Worm (Caenorhabditis elegans) whole organism, L1 larva: Measurements from ENCODE around the gene lips-6.

Experiments used
- C04F5.9 ChIP-seq: sonication (generic microtip); optimal IDR thresholded peaks from 2 replicates; lab custom pipeline; 2016; ENCODE audit warnings: missing genetic modification characterization, missing compliant biosample characterization
- F16B12.6 ChIP-seq: fragments of 150-350 bp; optimal IDR thresholded peaks from 2 replicates; lab custom pipeline; 2014; ENCODE audit warnings: missing biosample characterization, missing genetic modification characterization
- Y116A8C.19 ChIP-seq: sonication (generic microtip); optimal IDR thresholded peaks from 2 replicates; lab custom pipeline; 2016; ENCODE audit warnings: missing compliant biosample characterization, missing genetic modification characterization, borderline replicate concordance
- aha-1 ChIP-seq: fragments of 150-350 bp; optimal IDR thresholded peaks from 2 replicates; lab custom pipeline; 2014; ENCODE audit warnings: missing biosample characterization, missing genetic modification characterization
- alr-1 ChIP-seq: fragments of 200-800 bp; sonication (Bioruptor generic); optimal IDR thresholded peaks from 2 replicates; lab custom pipeline; 2018; ENCODE audit warnings: borderline replicate concordance, mild to moderate bottlenecking, missing genetic modification characterization, missing compliant biosample characterization
- aly-2 ChIP-seq: fragments of 150-350 bp; optimal IDR thresholded peaks from 2 replicates; lab custom pipeline; 2014; ENCODE audit warnings: missing biosample characterization, missing genetic modification characterization
- ama-1 ChIP-seq: fragments of 150-350 bp; optimal IDR thresholded peaks from 2 replicates; lab custom pipeline; 2014
- blmp-1 ChIP-seq: fragments of 150-350 bp; optimal IDR thresholded peaks from 2 replicates; lab custom pipeline; 2014; ENCODE audit warnings: missing biosample characterization, missing genetic modification characterization
- ceh-90 ChIP-seq: sonication (generic microtip); optimal IDR thresholded peaks from 2 replicates; lab custom pipeline; 2016; ENCODE audit warnings: missing genetic modification characterization, missing compliant biosample characterization
- ces-1 ChIP-seq: fragments of 150-350 bp; optimal IDR thresholded peaks from 2 replicates; lab custom pipeline; 2014; ENCODE audit warnings: missing biosample characterization, missing genetic modification reagents, missing genetic modification characterization
- dpl-1 ChIP-seq, 3 experiments: fragments of 150-350 bp in 2 of 3; sonication (generic microtip) in 1 of 3; optimal IDR thresholded peaks; 2 replicates each; lab custom pipeline; 2014 to 2017; ENCODE audit warnings: missing biosample characterization in 3 of 3, missing genetic modification characterization in 3 of 3, missing genetic modification reagents in 3 of 3
- dsc-1 ChIP-seq: sonication (generic microtip); optimal IDR thresholded peaks from 2 replicates; lab custom pipeline; 2016; ENCODE audit warnings: mild to moderate bottlenecking, missing genetic modification characterization, missing compliant biosample characterization
- efl-1 ChIP-seq, 4 experiments: fragments of 150-350 bp; optimal IDR thresholded peaks in 3 of 4; peaks in 1 of 4; 1 replicate in 1 of 4; 2 replicates in 3 of 4; lab custom pipeline; 2014; ENCODE audit warnings: missing biosample characterization in 2 of 4, missing genetic modification characterization in 2 of 4, missing genetic modification reagents in 2 of 4
- egl-13 ChIP-seq: sonication (generic microtip); optimal IDR thresholded peaks from 2 replicates; lab custom pipeline; 2016; ENCODE audit warnings: missing genotype, missing genetic modification reagents, missing genetic modification characterization, missing compliant biosample characterization
- ets-5 ChIP-seq: fragments of 200-800 bp; sonication (Bioruptor generic); IDR thresholded peaks from 2 replicates; pipeline ENCODE4 v1.3.6; 2022; ENCODE audit warnings: missing genetic modification characterization, missing compliant biosample characterization
- fkh-10 ChIP-seq: sonication (generic microtip); optimal IDR thresholded peaks from 2 replicates; lab custom pipeline; 2017; ENCODE audit warnings: missing biosample characterization, missing genetic modification reagents, missing genetic modification characterization
- fkh-8 ChIP-seq: sonication (generic microtip); optimal IDR thresholded peaks from 2 replicates; lab custom pipeline; 2016; ENCODE audit warnings: mild to moderate bottlenecking, missing genetic modification characterization, missing compliant biosample characterization
- fos-1 ChIP-seq: fragments of 150-350 bp; optimal IDR thresholded peaks from 2 replicates; lab custom pipeline; 2014; ENCODE audit warnings: missing biosample characterization, missing genetic modification characterization
- grh-1 ChIP-seq: fragments of 200-800 bp; sonication (Bioruptor generic); IDR thresholded peaks from 2 replicates; pipeline ENCODE4 v1.3.6; 2022; ENCODE audit warnings: missing genetic modification reagents, missing genetic modification characterization, missing compliant biosample characterization
- hlh-4 ChIP-seq: sonication (generic microtip); optimal IDR thresholded peaks from 2 replicates; lab custom pipeline; 2016; ENCODE audit warnings: mild to moderate bottlenecking, missing genetic modification characterization, missing compliant biosample characterization
- hpl-2 ChIP-seq: fragments of 150-350 bp; optimal IDR thresholded peaks from 2 replicates; lab custom pipeline; 2014; ENCODE audit warnings: missing biosample characterization, missing genetic modification reagents, missing genetic modification characterization
- jun-1 ChIP-seq: fragments of 150-350 bp; optimal IDR thresholded peaks from 2 replicates; lab custom pipeline; 2014; ENCODE audit warnings: missing biosample characterization, missing genetic modification reagents, missing genetic modification characterization
- lin-14 ChIP-seq: fragments of 200-800 bp; sonication (Bioruptor generic); optimal IDR thresholded peaks from 2 replicates; lab custom pipeline; 2018; ENCODE audit warnings: mild to moderate bottlenecking, missing genetic modification characterization, moderate library complexity, missing compliant biosample characterization
- lin-15B ChIP-seq: fragments of 150-350 bp; sonication (generic microtip); optimal IDR thresholded peaks from 3 replicates; lab custom pipeline; 2014; ENCODE audit warnings: missing biosample characterization, missing genetic modification characterization
- lir-3 ChIP-seq: sonication (generic microtip); optimal IDR thresholded peaks from 2 replicates; lab custom pipeline; 2016; ENCODE audit warnings: mild to moderate bottlenecking, missing genetic modification characterization, moderate library complexity, missing compliant biosample characterization; ENCODE audit not compliant: poor library complexity
- lsy-2 ChIP-seq, 2 experiments: fragments of 150-350 bp; optimal IDR thresholded peaks; 2 replicates each; lab custom pipeline; 2014; ENCODE audit warnings: missing biosample characterization in 2 of 2, missing genetic modification characterization in 2 of 2
- mep-1 ChIP-seq: fragments of 150-350 bp; optimal IDR thresholded peaks from 2 replicates; lab custom pipeline; 2014; ENCODE audit warnings: missing biosample characterization, missing genetic modification characterization
- nhr-11 ChIP-seq: fragments of 150-350 bp; optimal IDR thresholded peaks from 2 replicates; lab custom pipeline; 2014; ENCODE audit warnings: missing biosample characterization, missing genetic modification characterization
- nhr-12 ChIP-seq: sonication (generic microtip); optimal IDR thresholded peaks from 2 replicates; lab custom pipeline; 2017; ENCODE audit warnings: missing biosample characterization, missing genetic modification characterization
- nhr-19 ChIP-seq: fragments of 200-800 bp; sonication (Bioruptor generic); conservative IDR thresholded peaks from 2 replicates; pipeline ENCODE4 v1.3.6; 2022; ENCODE audit warnings: missing genetic modification characterization, missing compliant biosample characterization
- nhr-47 ChIP-seq: sonication (generic microtip); optimal IDR thresholded peaks from 2 replicates; lab custom pipeline; 2016; ENCODE audit warnings: mild to moderate bottlenecking, missing genetic modification characterization, moderate library complexity, missing compliant biosample characterization
- nhr-84 ChIP-seq: sonication (generic microtip); optimal IDR thresholded peaks from 2 replicates; lab custom pipeline; 2017; ENCODE audit warnings: missing biosample characterization, missing genetic modification characterization
- pag-3 ChIP-seq: sonication (generic microtip); optimal IDR thresholded peaks from 2 replicates; lab custom pipeline; 2017; ENCODE audit warnings: missing genetic modification characterization, mild to moderate bottlenecking, missing compliant biosample characterization, antibody characterized with exemption, borderline replicate concordance; ENCODE audit not compliant: insufficient read depth
- pqm-1 ChIP-seq: sonication (generic microtip); optimal IDR thresholded peaks from 3 replicates; lab custom pipeline; 2017; ENCODE audit warnings: missing biosample characterization, missing genetic modification characterization
- rnt-1 ChIP-seq: sonication (generic microtip); optimal IDR thresholded peaks from 2 replicates; lab custom pipeline; 2016; ENCODE audit warnings: mild to moderate bottlenecking, missing genetic modification characterization, moderate library complexity, missing compliant biosample characterization
- skn-1 ChIP-seq: fragments of 150-350 bp; optimal IDR thresholded peaks from 2 replicates; lab custom pipeline; 2014; ENCODE audit warnings: missing biosample characterization, missing genetic modification characterization
- snu-23 ChIP-seq: sonication (generic microtip); optimal IDR thresholded peaks from 2 replicates; lab custom pipeline; 2016; ENCODE audit warnings: missing genetic modification characterization, missing compliant biosample characterization
- sox-4 ChIP-seq: sonication (generic microtip); optimal IDR thresholded peaks from 2 replicates; lab custom pipeline; 2016; ENCODE audit warnings: missing genetic modification characterization, missing compliant biosample characterization
- sptf-1 ChIP-seq: fragments of 150-350 bp; optimal IDR thresholded peaks from 2 replicates; lab custom pipeline; 2014; ENCODE audit warnings: missing biosample characterization, missing genetic modification characterization
- sup-37 ChIP-seq: fragments of 200-800 bp; sonication (Bioruptor generic); optimal IDR thresholded peaks from 2 replicates; lab custom pipeline; 2018; ENCODE audit warnings: mild to moderate bottlenecking, missing genetic modification characterization, missing compliant biosample characterization
- tbx-2 ChIP-seq: sonication (generic microtip); optimal IDR thresholded peaks from 2 replicates; lab custom pipeline; 2016; ENCODE audit warnings: missing genetic modification characterization, missing compliant biosample characterization
- tlp-1 ChIP-seq: fragments of 150-350 bp; optimal IDR thresholded peaks from 2 replicates; lab custom pipeline; 2014; ENCODE audit warnings: missing biosample characterization, missing genetic modification characterization
- unc-30 ChIP-seq: sonication (generic microtip); optimal IDR thresholded peaks from 2 replicates; lab custom pipeline; 2017; ENCODE audit warnings: missing biosample characterization, missing genetic modification characterization
- unc-86 ChIP-seq: sonication (generic microtip); optimal IDR thresholded peaks from 2 replicates; lab custom pipeline; 2016; ENCODE audit warnings: missing genetic modification characterization, missing compliant biosample characterization
- xbp-1 ChIP-seq: sonication (generic microtip); optimal IDR thresholded peaks from 2 replicates; lab custom pipeline; 2016; ENCODE audit warnings: missing genetic modification characterization, missing compliant biosample characterization
- zag-1 ChIP-seq: fragments of 150-350 bp; optimal IDR thresholded peaks from 2 replicates; lab custom pipeline; 2014; ENCODE audit warnings: missing biosample characterization, missing genetic modification characterization
- ztf-4 ChIP-seq: fragments of 150-350 bp; optimal IDR thresholded peaks from 2 replicates; lab custom pipeline; 2014; ENCODE audit warnings: missing biosample characterization, missing genetic modification characterization

lips-6 gene

ce11 chrIV:12012439-12013003 is 3.0 kb downstream of the lips-6 start (continued):
- peak; percentile 25 for TF ChIP-seq xbp-1 (tag; lab: Kevin White, UChicago)
- no peak for TF ChIP-seq sptf-1 (tag; lab: Kevin White, UChicago)
- TF ChIP-seq lin-15B (tag; lab: Kevin White, UChicago): no peak
- TF ChIP-seq lsy-2 (tag; optimal IDR thresholded peaks at IDR 0.05; lab: Kevin White, UChicago): peak in 1 of 2 experiments; percentile 22
- no peak for TF ChIP-seq dpl-1 (GFP tag; optimal IDR thresholded peaks at IDR 0.05; lab: Kevin White, UChicago)
- no peak for TF ChIP-seq nhr-47 (tag; lab: Kevin White, UChicago)
- TF ChIP-seq lin-14 (GFP tag; lab: Kevin White, UChicago): peak; percentile 96
- no peak for TF ChIP-seq nhr-84 (tag; lab: Kevin White, UChicago)
- TF ChIP-seq unc-86: no peak
- no peak for TF ChIP-seq hpl-2 (GFP tag; lab: Kevin White, UChicago)
- peak; percentile 43 for TF ChIP-seq dsc-1 (tag; lab: Kevin White, UChicago)
- peak; percentile 42 for TF ChIP-seq tbx-2 (tag; lab: Kevin White, UChicago)
- TF ChIP-seq aha-1 (tag; lab: Kevin White, UChicago): no peak
- TF ChIP-seq snu-23 (GFP tag; lab: Kevin White, UChicago): peak; percentile 43

ce11 chrIV:12010859-12011258 is 4.6 kb downstream of the lips-6 start, which contains the start of the genes ZK617.26 and unc-22:
Gene ZK617.26, minus strand, starts transcription at chrIV:12010959.
Gene unc-22, minus strand, starts transcription at chrIV:12011007.
- no peak for TF ChIP-seq sptf-1 (tag; lab: Kevin White, UChicago)

ce11 chrIV:12010377-12010776 is 5.1 kb downstream of the lips-6 start:
- TF ChIP-seq fos-1 (no peak), sup-37 (GFP tag; lab: Kevin White, UChicago) (peak; percentile 36), fkh-8 (tag; lab: Kevin White, UChicago) (no peak), skn-1 (tag; lab: Kevin White, UChicago) (no peak), snu-23 (GFP tag; lab: Kevin White, UChicago) (peak; percentile 41), hpl-2 (GFP tag; lab: Kevin White, UChicago) (no peak), pqm-1 (no peak), Y116A8C.19 (tag; lab: Kevin White, UChicago) (no peak), nhr-19 (peak; percentile 55), egl-13 (tag; lab: Kevin White, UChicago) (no peak), mep-1 (tag; lab: Kevin White, UChicago) (no peak), alr-1 (tag; lab: Kevin White, UChicago) (no peak), nhr-12 (tag; lab: Kevin White, UChicago) (no peak), sptf-1 (tag; lab: Kevin White, UChicago) (no peak), pag-3 (peak; percentile 97), ztf-4 (tag; lab: Kevin White, UChicago) (no peak), aha-1 (tag; lab: Kevin White, UChicago) (no peak), efl-1 (optimal IDR thresholded peaks at IDR 0.05; lab: Kevin White, UChicago) (peak; percentile 6 to 24), efl-1 (GFP tag; optimal IDR thresholded peaks at IDR 0.05 in 1 of 2; lab: Kevin White, UChicago) (peak; percentile 14 to 90), lir-3 (no peak), ces-1 (GFP tag; lab: Kevin White, UChicago) (no peak), F16B12.6 (no peak), fkh-10 (GFP tag; lab: Kevin White, UChicago) (no peak), ama-1 (lab: Kevin White, UChicago) (no peak), aly-2 (tag; lab: Kevin White, UChicago) (no peak), ceh-90 (tag; lab: Kevin White, UChicago) (no peak), blmp-1 (tag; lab: Kevin White, UChicago) (no peak), sox-4 (no peak), lsy-2 (tag; optimal IDR thresholded peaks at IDR 0.05; lab: Kevin White, UChicago) (peak in 1 of 2 experiments; percentile 43), C04F5.9 (no peak), zag-1 (tag; lab: Kevin White, UChicago) (no peak), unc-30 (no peak), ets-5 (GFP tag; lab: Robert Waterston, UW) (no peak), rnt-1 (peak; percentile 83), jun-1 (tag; lab: Kevin White, UChicago) (no peak), hlh-4 (no peak), grh-1 (GFP tag; lab: Robert Waterston, UW) (no peak), tlp-1 (no peak), tbx-2 (tag; lab: Kevin White, UChicago) (peak; percentile 38), xbp-1 (tag; lab: Kevin White, UChicago) (peak; percentile 7), nhr-11 (tag; lab: Kevin White, UChicago) (no peak)
